Worm (Caenorhabditis elegans) whole organism, L2 larva: ENCODE measurements around the gene tkr-2.

Experiments
- ZK546.5 ChIP-seq: sonication (generic microtip); optimal IDR thresholded peaks from 2 replicates; lab custom pipeline; 2017; ENCODE audit warnings: missing biosample characterization, missing genetic modification characterization
- aly-2 ChIP-seq: fragments of 150-350 bp; optimal IDR thresholded peaks from 2 replicates; lab custom pipeline; 2014; ENCODE audit warnings: missing biosample characterization, missing genetic modification characterization
- crh-2 ChIP-seq: sonication (generic microtip); optimal IDR thresholded peaks from 2 replicates; lab custom pipeline; 2017; ENCODE audit warnings: missing biosample characterization, missing genetic modification characterization
- dmd-4 ChIP-seq: sonication (generic microtip); optimal IDR thresholded peaks from 2 replicates; lab custom pipeline; 2017; ENCODE audit warnings: missing biosample characterization, missing genetic modification characterization
- gmeb-1 ChIP-seq: fragments of 150-350 bp; optimal IDR thresholded peaks from 2 replicates; lab custom pipeline; 2014; ENCODE audit warnings: missing biosample characterization, missing genetic modification characterization
- nhr-23 ChIP-seq: fragments of 150-350 bp; optimal IDR thresholded peaks from 2 replicates; lab custom pipeline; 2014; ENCODE audit warnings: missing biosample characterization, missing genetic modification reagents, missing genetic modification characterization
- nhr-6 ChIP-seq: fragments of 150-350 bp; optimal IDR thresholded peaks from 2 replicates; lab custom pipeline; 2014; ENCODE audit warnings: missing biosample characterization, missing genetic modification characterization

ce11 chrIV:6159616-6160015 is 42.3 kb upstream of the tkr-2 start:
- TF ChIP-seq crh-2 (tag; lab: Kevin White, UChicago) (no peak), ZK546.5 (tag; lab: Kevin White, UChicago) (no peak), dmd-4 (tag; lab: Kevin White, UChicago) (no peak), gmeb-1 (tag; lab: Kevin White, UChicago) (no peak), nhr-23 (no peak), nhr-6 (tag; lab: Kevin White, UChicago) (no peak), aly-2 (no peak)
